Worm (Caenorhabditis elegans) whole organism, young adult: ENCODE results near the gene dhs-8.

Experiments
- B0035.1 ChIP-seq: sonication (generic microtip); optimal IDR thresholded peaks from 2 replicates; lab custom pipeline; 2016; ENCODE audit warnings: missing genetic modification characterization, mild to moderate bottlenecking, missing compliant biosample characterization, missing genotype, missing genetic modification reagents
- F22D6.2 ChIP-seq: sonication (generic microtip); optimal IDR thresholded peaks from 2 replicates; lab custom pipeline; 2016; ENCODE audit warnings: mild to moderate bottlenecking, missing genetic modification characterization, missing compliant biosample characterization
- T26A5.8 ChIP-seq: sonication (generic microtip); optimal IDR thresholded peaks from 2 replicates; lab custom pipeline; 2016; ENCODE audit warnings: missing genetic modification characterization, missing compliant biosample characterization
- Y53F4B.3 ChIP-seq: fragments of 200-800 bp; sonication (Bioruptor generic); IDR thresholded peaks from 2 replicates; pipeline ENCODE4 v1.3.6; 2022; ENCODE audit warnings: missing genetic modification reagents, missing genetic modification characterization, missing compliant biosample characterization
- Y53G8AR.9 ChIP-seq: fragments of 200-800 bp; sonication (Bioruptor generic); conservative IDR thresholded peaks from 2 replicates; pipeline ENCODE4 v1.3.6; 2022; ENCODE audit warnings: missing genetic modification reagents, missing genetic modification characterization, missing compliant biosample characterization
- Y95B8A.8 ChIP-seq: fragments of 200-800 bp; sonication (Bioruptor generic); IDR thresholded peaks from 2 replicates; pipeline ENCODE4 v1.3.6; 2022; ENCODE audit warnings: missing genetic modification reagents, missing genetic modification characterization, missing compliant biosample characterization
- akir-1 ChIP-seq: fragments of 200-800 bp; sonication (Bioruptor generic); optimal IDR thresholded peaks from 2 replicates; lab custom pipeline; 2018; ENCODE audit warnings: mild to moderate bottlenecking, missing genetic modification characterization, moderate library complexity, missing compliant biosample characterization
- ama-1 ChIP-seq, 3 experiments: fragments of 150-350 bp in 1 of 3; sonication (generic microtip) in 2 of 3; optimal IDR thresholded peaks; 2 replicates each; lab custom pipeline; 2014 to 2018; ENCODE audit warnings: missing biosample characterization in 2 of 3, missing genetic modification characterization in 2 of 3, missing genetic modification reagents in 2 of 3
- aptf-2 ChIP-seq: fragments of 200-800 bp; sonication (Bioruptor generic); conservative IDR thresholded peaks from 2 replicates; pipeline ENCODE4 v1.3.6; 2022; ENCODE audit warnings: missing genetic modification reagents, missing genetic modification characterization, missing compliant biosample characterization
- athp-1 ChIP-seq: sonication (generic microtip); optimal IDR thresholded peaks from 2 replicates; lab custom pipeline; 2017; ENCODE audit warnings: mild to moderate bottlenecking, missing genetic modification characterization, missing compliant biosample characterization
- ceh-40 ChIP-seq: fragments of 200-800 bp; sonication (Bioruptor generic); IDR thresholded peaks from 2 replicates; pipeline ENCODE4 v1.3.6; 2022; ENCODE audit warnings: missing genetic modification characterization, missing compliant biosample characterization
- ceh-91 ChIP-seq: fragments of 200-800 bp; sonication (Bioruptor generic); IDR thresholded peaks from 2 replicates; pipeline ENCODE4 v1.3.6; 2022; ENCODE audit warnings: missing genetic modification reagents, missing genetic modification characterization, missing compliant biosample characterization
- chd-7 ChIP-seq: sonication (generic microtip); optimal IDR thresholded peaks from 2 replicates; lab custom pipeline; 2016; ENCODE audit warnings: mild to moderate bottlenecking, missing genetic modification characterization, moderate library complexity, missing compliant biosample characterization
- dox-1 ChIP-seq: fragments of 200-800 bp; sonication (Bioruptor generic); IDR thresholded peaks from 2 replicates; pipeline ENCODE4 v1.3.6; 2022; ENCODE audit warnings: missing genetic modification reagents, missing genetic modification characterization, missing compliant biosample characterization
- egl-44 ChIP-seq: fragments of 200-800 bp; sonication (Bioruptor generic); IDR thresholded peaks from 2 replicates; pipeline ENCODE4 v1.3.6; 2022; ENCODE audit warnings: missing genetic modification reagents, missing genetic modification characterization, missing compliant biosample characterization
- egrh-3 ChIP-seq: fragments of 200-800 bp; sonication (Bioruptor generic); IDR thresholded peaks from 2 replicates; pipeline ENCODE4 v1.3.6; 2022; ENCODE audit warnings: missing genetic modification reagents, missing genetic modification characterization, missing compliant biosample characterization
- ekl-4 ChIP-seq: fragments of 200-800 bp; sonication (Bioruptor generic); IDR thresholded peaks from 2 replicates; pipeline ENCODE4 v1.3.6; 2022; ENCODE audit warnings: missing genetic modification reagents, missing genetic modification characterization, missing compliant biosample characterization
- him-1 ChIP-seq: sonication (generic microtip); optimal IDR thresholded peaks from 2 replicates; lab custom pipeline; 2016; ENCODE audit warnings: missing genotype, missing genetic modification reagents, missing genetic modification characterization, missing compliant biosample characterization
- hlh-12 ChIP-seq: sonication (generic microtip); optimal IDR thresholded peaks from 2 replicates; lab custom pipeline; 2016; ENCODE audit warnings: missing genetic modification characterization, missing compliant biosample characterization
- hrde-1 ChIP-seq: sonication (generic microtip); optimal IDR thresholded peaks from 2 replicates; lab custom pipeline; 2016; ENCODE audit warnings: missing genetic modification characterization, mild to moderate bottlenecking, missing compliant biosample characterization, moderate library complexity, missing genotype, missing genetic modification reagents, borderline replicate concordance
- hsf-1 ChIP-seq: fragments of 200-800 bp; sonication (Bioruptor generic); IDR thresholded peaks from 2 replicates; pipeline ENCODE4 v1.3.6; 2022; ENCODE audit warnings: missing genetic modification reagents, missing genetic modification characterization, missing compliant biosample characterization
- let-526 ChIP-seq: fragments of 200-800 bp; sonication (Bioruptor generic); IDR thresholded peaks from 2 replicates; pipeline ENCODE4 v1.3.6; 2022; ENCODE audit warnings: missing genetic modification reagents, missing genetic modification characterization, missing compliant biosample characterization
- let-607 ChIP-seq, 2 experiments: fragments of 200-800 bp in 1 of 2; sonication (Bioruptor generic) in 1 of 2; sonication (generic microtip) in 1 of 2; optimal IDR thresholded peaks; 2 replicates each; lab custom pipeline; 2016 to 2018; ENCODE audit warnings: mild to moderate bottlenecking in 2 of 2, missing compliant biosample characterization in 2 of 2, missing genetic modification characterization in 2 of 2, moderate library complexity in 2 of 2, missing genotype in 1 of 2
- lin-26 ChIP-seq: fragments of 200-800 bp; sonication (Bioruptor generic); IDR thresholded peaks from 2 replicates; pipeline ENCODE4 v1.3.6; 2022; ENCODE audit warnings: missing genetic modification reagents, missing genetic modification characterization, missing compliant biosample characterization
- lin-54 ChIP-seq: fragments of 200-800 bp; sonication (Bioruptor generic); optimal IDR thresholded peaks from 2 replicates; lab custom pipeline; 2018; ENCODE audit warnings: mild to moderate bottlenecking, missing genetic modification characterization, missing compliant biosample characterization
- mcd-1 ChIP-seq: fragments of 200-800 bp; sonication (Bioruptor generic); IDR thresholded peaks from 2 replicates; pipeline ENCODE4 v1.3.6; 2022; ENCODE audit warnings: missing genetic modification reagents, missing genetic modification characterization, missing compliant biosample characterization
- nfyb-1 ChIP-seq: fragments of 200-800 bp; sonication (Bioruptor generic); IDR thresholded peaks from 2 replicates; pipeline ENCODE4 v1.3.6; 2022; ENCODE audit warnings: missing genetic modification reagents, missing genetic modification characterization, missing compliant biosample characterization
- nhr-120 ChIP-seq: fragments of 200-800 bp; sonication (Bioruptor generic); IDR thresholded peaks from 2 replicates; pipeline ENCODE4 v1.3.6; 2022; ENCODE audit warnings: missing genetic modification characterization, missing compliant biosample characterization
- nhr-80 ChIP-seq: sonication (generic microtip); optimal IDR thresholded peaks from 2 replicates; lab custom pipeline; 2016; ENCODE audit warnings: missing genetic modification characterization, missing compliant biosample characterization
- repo-1 ChIP-seq: sonication (generic microtip); optimal IDR thresholded peaks from 2 replicates; lab custom pipeline; 2017; ENCODE audit warnings: mild to moderate bottlenecking, missing genetic modification characterization, missing compliant biosample characterization
- sea-2 ChIP-seq: fragments of 200-800 bp; sonication (Bioruptor generic); IDR thresholded peaks from 2 replicates; pipeline ENCODE4 v1.3.6; 2022; ENCODE audit warnings: missing genetic modification characterization, missing compliant biosample characterization
- snpc-1.1 ChIP-seq: sonication (generic microtip); optimal IDR thresholded peaks from 2 replicates; lab custom pipeline; 2017; ENCODE audit warnings: missing genetic modification characterization, mild to moderate bottlenecking, missing compliant biosample characterization, antibody characterized with exemption, moderate library complexity, missing genotype, missing genetic modification reagents; ENCODE audit not compliant: insufficient read depth
- xnd-1 ChIP-seq: sonication (generic microtip); optimal IDR thresholded peaks from 2 replicates; lab custom pipeline; 2016; ENCODE audit warnings: missing genotype, missing genetic modification reagents, missing genetic modification characterization, missing compliant biosample characterization
- zfh-2 ChIP-seq: fragments of 200-800 bp; sonication (Bioruptor generic); conservative IDR thresholded peaks from 2 replicates; pipeline ENCODE4 v1.3.6; 2022; ENCODE audit warnings: missing genetic modification reagents, missing genetic modification characterization, missing compliant biosample characterization
- ztf-18 ChIP-seq: sonication (generic microtip); optimal IDR thresholded peaks from 2 replicates; lab custom pipeline; 2016; ENCODE audit warnings: missing genotype, mild to moderate bottlenecking, missing genetic modification characterization, missing compliant biosample characterization
- ztf-28 ChIP-seq: fragments of 200-800 bp; sonication (Bioruptor generic); IDR thresholded peaks from 2 replicates; pipeline ENCODE4 v1.3.6; 2022; ENCODE audit warnings: missing genetic modification reagents, missing genetic modification characterization, missing compliant biosample characterization

Gene dhs-8

DNA sequence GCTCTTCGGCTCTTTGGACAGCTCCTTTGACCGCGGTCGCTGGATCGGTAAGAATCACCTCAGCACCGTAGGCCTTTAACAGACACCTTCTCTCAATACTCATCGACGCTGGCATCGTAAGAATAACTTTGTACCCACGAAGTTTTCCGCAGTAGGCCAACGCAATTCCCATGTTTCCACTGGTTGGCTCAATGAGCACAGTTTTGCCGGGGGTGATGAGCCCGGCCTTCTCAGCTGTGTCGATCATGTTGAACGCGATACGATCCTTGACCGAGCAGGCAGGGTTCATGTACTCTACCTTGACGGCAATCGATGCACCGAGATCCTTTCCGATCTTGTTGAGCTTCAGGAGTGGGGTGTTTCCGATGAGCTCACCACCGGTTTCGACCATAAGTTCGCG is 3.8 kb upstream of the dhs-8 start:
- TF ChIP-seq ceh-40 (GFP tag; lab: Robert Waterston, UW) (no peak), zfh-2 (peak; percentile 52; the same call in 1 of the 2 replicates), lin-26 (GFP tag; lab: Robert Waterston, UW) (peak; percentile 57; the same call in 1 of the 2 replicates), ama-1 (optimal IDR thresholded peaks at IDR 0.05; lab: Kevin White, UChicago) (peak; percentile 31), ama-1 (GFP tag; optimal IDR thresholded peaks at IDR 0.05; lab: Kevin White, UChicago) (no peak), mcd-1 (GFP tag; lab: Robert Waterston, UW) (0 out of 2 replicates have a peak, but pooled peaks have one; percentile 12), ekl-4 (GFP tag; lab: Robert Waterston, UW) (0 out of 2 replicates have a peak, but pooled peaks have one; percentile 11), chd-7 (peak; percentile 18), Y53F4B.3 (GFP tag; lab: Robert Waterston, UW) (no peak), nfyb-1 (GFP tag; lab: Robert Waterston, UW) (0 out of 2 replicates have a peak, but pooled peaks have one; percentile 39)

DNA sequence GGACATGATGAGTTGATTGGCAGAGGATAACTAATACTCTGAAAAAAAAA is 3.6 kb upstream of the dhs-8 start, which contains the start of gene cysl-2:
TSS of gene cysl-2 (minus strand) at position 38 of the 50 bp plus-strand sequence.
- TF ChIP-seq ztf-28 (GFP tag; lab: Robert Waterston, UW) (no peak), hsf-1 (GFP tag; lab: Robert Waterston, UW) (no peak), hrde-1 (tag; lab: Kevin White, UChicago) (no peak), him-1 (tag; lab: Kevin White, UChicago) (no peak), mcd-1 (GFP tag; lab: Robert Waterston, UW) (0 out of 2 replicates have a peak, but pooled peaks have one; percentile 3), egl-44 (no peak), lin-54 (no peak), ceh-91 (no peak)

- no peak for TF ChIP-seq T26A5.8 (tag; lab: Kevin White, UChicago)
- no peak for TF ChIP-seq F22D6.2 (tag; lab: Kevin White, UChicago)
- TF ChIP-seq sea-2 (GFP tag; lab: Robert Waterston, UW) = no peak
- TF ChIP-seq snpc-1.1 (tag; lab: Kevin White, UChicago) = no peak
- TF ChIP-seq hlh-12 = no peak
- TF ChIP-seq egrh-3 (GFP tag; lab: Robert Waterston, UW) = no peak
- no peak for TF ChIP-seq ceh-91
- TF ChIP-seq Y95B8A.8 (GFP tag; lab: Robert Waterston, UW) = no peak
- TF ChIP-seq Y53G8AR.9 (GFP tag; lab: Robert Waterston, UW) = no peak
- no peak for TF ChIP-seq akir-1
- no peak for TF ChIP-seq ztf-18 (tag; lab: Kevin White, UChicago)
- TF ChIP-seq dox-1 = no peak
- no peak for TF ChIP-seq athp-1
- TF ChIP-seq let-526 (GFP tag; lab: Robert Waterston, UW) = no peak
- TF ChIP-seq xnd-1 (tag; lab: Kevin White, UChicago) = no peak
- no peak for TF ChIP-seq B0035.1 (tag; lab: Kevin White, UChicago)
- TF ChIP-seq let-607 (tag; optimal IDR thresholded peaks at IDR 0.05; lab: Kevin White, UChicago) = no peak
- TF ChIP-seq nhr-80 = no peak
- TF ChIP-seq aptf-2 (GFP tag; lab: Robert Waterston, UW) = no peak
- no peak for TF ChIP-seq nhr-120 (GFP tag; lab: Robert Waterston, UW)
- TF ChIP-seq, all 124 proteins: peak for 0
These were observed 3.4 kb upstream of the dhs-8 start for ce11 chrII:14494464-14494863.

DNA sequence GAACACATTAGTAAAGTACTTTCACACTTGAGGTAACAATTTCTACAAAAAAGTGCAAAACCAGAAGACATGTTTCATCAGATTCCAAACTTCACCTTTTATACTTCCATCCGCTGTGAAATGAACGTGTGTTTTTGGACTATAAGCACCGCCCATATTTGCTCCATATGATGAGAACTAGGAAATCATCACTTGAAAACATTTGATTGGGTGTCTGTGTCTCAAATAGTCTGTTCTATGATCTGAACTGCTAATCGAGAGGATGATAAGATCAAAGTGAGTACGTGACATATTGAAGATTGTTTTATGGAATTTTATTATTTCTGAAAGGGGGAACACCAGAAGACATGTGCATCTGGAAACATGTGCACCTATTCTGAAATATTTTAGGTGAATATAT is 2.5 kb upstream of the dhs-8 start:
- 0 out of 2 replicates have a peak, but pooled peaks have one; percentile 34 for TF ChIP-seq lin-26 (GFP tag; lab: Robert Waterston, UW)
- no peak for TF ChIP-seq repo-1 (tag; lab: Kevin White, UChicago)
- TF ChIP-seq, all 124 proteins: peak for 1
